Worm (Caenorhabditis elegans): Measurements from ENCODE around the gene cam-1.

Gene cam-1

ce11 chrII:9343955-9344354 lies 33.9 kb upstream of the cam-1 start:
- TF ChIP-seq tra-4 (tag; optimal IDR thresholded peaks at IDR 0.05) (no peak), ceh-36 (tag; optimal IDR thresholded peaks at IDR 0.05) (no peak), sea-1 (GFP tag; conservative IDR thresholded peaks at IDR 0.05) (no peak), hmg-4 (GFP tag; optimal IDR thresholded peaks at IDR 0.05) (no peak), hmbx-1 (tag; optimal IDR thresholded peaks at IDR 0.05) (no peak), tbx-11 (GFP tag; IDR thresholded peaks at IDR 0.05) (no peak), hnd-1 (tag; optimal IDR thresholded peaks at IDR 0.05) (no peak), tbx-37 (GFP tag; conservative IDR thresholded peaks at IDR 0.05) (no peak), B0310.2 (tag; optimal IDR thresholded peaks at IDR 0.05) (no peak), ceh-13 (GFP tag; optimal IDR thresholded peaks at IDR 0.05) (no peak), ets-7 (tag; optimal IDR thresholded peaks at IDR 0.05) (no peak), pes-1 (GFP tag; IDR thresholded peaks at IDR 0.05) (no peak), F13C5.2 (tag; optimal IDR thresholded peaks at IDR 0.05) (no peak), flt-1 (GFP tag; IDR thresholded peaks at IDR 0.05) (no peak), ama-1 (optimal IDR thresholded peaks at IDR 0.05) (no peak)

ce11 chrII:9338859-9339258 lies 28.8 kb upstream of the cam-1 start, which contains the start of gene ttll-12:
Gene ttll-12, plus strand, starts transcription at chrII:9338997.
- TF ChIP-seq scrt-1 (GFP tag; IDR thresholded peaks at IDR 0.05), result no peak
- no peak for TF ChIP-seq hmbx-1 (tag; optimal IDR thresholded peaks at IDR 0.05)
- TF ChIP-seq flt-1 (GFP tag; IDR thresholded peaks at IDR 0.05), result no peak
- TF ChIP-seq sea-1 (GFP tag; conservative IDR thresholded peaks at IDR 0.05), result no peak
- TF ChIP-seq tbx-37 (GFP tag; conservative IDR thresholded peaks at IDR 0.05), result no peak
- TF ChIP-seq aly-1 (tag; optimal IDR thresholded peaks at IDR 0.05), result no peak
- no peak for TF ChIP-seq ama-1 (optimal IDR thresholded peaks at IDR 0.05)
- TF ChIP-seq tbx-11 (GFP tag; IDR thresholded peaks at IDR 0.05), result no peak

ce11 chrII:9336651-9337050 lies 26.5 kb upstream of the cam-1 start:
- TF ChIP-seq F13C5.2 (tag; optimal IDR thresholded peaks at IDR 0.05), result no peak
- TF ChIP-seq pes-1 (GFP tag; IDR thresholded peaks at IDR 0.05), result no peak
- TF ChIP-seq tbx-11 (GFP tag; IDR thresholded peaks at IDR 0.05), result no peak
- no peak for TF ChIP-seq hnd-1 (tag; optimal IDR thresholded peaks at IDR 0.05)
- TF ChIP-seq ceh-13 (GFP tag; optimal IDR thresholded peaks at IDR 0.05), result no peak
- no peak for TF ChIP-seq flt-1 (GFP tag; IDR thresholded peaks at IDR 0.05)
- no peak for TF ChIP-seq ets-7 (tag; optimal IDR thresholded peaks at IDR 0.05)
- no peak for TF ChIP-seq scrt-1 (GFP tag; IDR thresholded peaks at IDR 0.05)
- no peak for TF ChIP-seq ama-1 (optimal IDR thresholded peaks at IDR 0.05)
- TF ChIP-seq tra-4 (tag; optimal IDR thresholded peaks at IDR 0.05), result no peak
- no peak for TF ChIP-seq hmbx-1 (tag; optimal IDR thresholded peaks at IDR 0.05)
- TF ChIP-seq aly-1 (tag; optimal IDR thresholded peaks at IDR 0.05), result no peak
- no peak for TF ChIP-seq B0310.2 (tag; optimal IDR thresholded peaks at IDR 0.05)
- no peak for TF ChIP-seq ceh-36 (tag; optimal IDR thresholded peaks at IDR 0.05)
- no peak for TF ChIP-seq hmg-4 (GFP tag; optimal IDR thresholded peaks at IDR 0.05)
- no peak for TF ChIP-seq sea-1 (GFP tag; conservative IDR thresholded peaks at IDR 0.05)
- TF ChIP-seq tbx-37 (GFP tag; conservative IDR thresholded peaks at IDR 0.05), result no peak

- TF ChIP-seq hmg-4 (GFP tag; optimal IDR thresholded peaks at IDR 0.05) (no peak), ceh-36 (tag; optimal IDR thresholded peaks at IDR 0.05) (no peak), hmbx-1 (tag; optimal IDR thresholded peaks at IDR 0.05) (no peak), sea-1 (GFP tag; conservative IDR thresholded peaks at IDR 0.05) (no peak), flt-1 (GFP tag; IDR thresholded peaks at IDR 0.05) (no peak), tbx-11 (GFP tag; IDR thresholded peaks at IDR 0.05) (no peak), tbx-37 (GFP tag; conservative IDR thresholded peaks at IDR 0.05) (no peak), ets-7 (tag; optimal IDR thresholded peaks at IDR 0.05) (no peak), pes-1 (GFP tag; IDR thresholded peaks at IDR 0.05) (no peak), tra-4 (tag; optimal IDR thresholded peaks at IDR 0.05) (no peak), ceh-13 (GFP tag; optimal IDR thresholded peaks at IDR 0.05) (no peak), scrt-1 (GFP tag; IDR thresholded peaks at IDR 0.05) (no peak), B0310.2 (tag; optimal IDR thresholded peaks at IDR 0.05) (no peak), aly-1 (tag; optimal IDR thresholded peaks at IDR 0.05) (no peak)
These were observed 23.6 kb upstream of the cam-1 start, which contains the start of gene scp-1 for ce11 chrII:9333714-9334113. Gene scp-1, plus strand, starts transcription at chrII:9334014.

- TF ChIP-seq tbx-11 (GFP tag; IDR thresholded peaks at IDR 0.05) (no peak), hnd-1 (tag; optimal IDR thresholded peaks at IDR 0.05) (no peak), B0310.2 (tag; optimal IDR thresholded peaks at IDR 0.05) (no peak), pes-1 (GFP tag; IDR thresholded peaks at IDR 0.05) (no peak), ceh-13 (GFP tag; optimal IDR thresholded peaks at IDR 0.05) (no peak), sea-1 (GFP tag; conservative IDR thresholded peaks at IDR 0.05) (no peak), tra-4 (tag; optimal IDR thresholded peaks at IDR 0.05) (no peak), F13C5.2 (tag; optimal IDR thresholded peaks at IDR 0.05) (no peak), flt-1 (GFP tag; IDR thresholded peaks at IDR 0.05) (no peak), ama-1 (optimal IDR thresholded peaks at IDR 0.05) (no peak), tbx-37 (GFP tag; conservative IDR thresholded peaks at IDR 0.05) (no peak), hmbx-1 (tag; optimal IDR thresholded peaks at IDR 0.05) (no peak)
These were observed 22.9 kb upstream of the cam-1 start for ce11 chrII:9333034-9333433.

ce11 chrII:9331343-9331742 lies 21.2 kb upstream of the cam-1 start, which contains the start of gene eif-3.F:
Gene eif-3.F, plus strand, starts transcription at chrII:9331643.
- TF ChIP-seq tbx-11 (GFP tag; IDR thresholded peaks at IDR 0.05) (no peak), sea-1 (GFP tag; conservative IDR thresholded peaks at IDR 0.05) (no peak), hnd-1 (tag; optimal IDR thresholded peaks at IDR 0.05) (no peak), ceh-36 (tag; optimal IDR thresholded peaks at IDR 0.05) (no peak), B0310.2 (tag; optimal IDR thresholded peaks at IDR 0.05) (no peak), scrt-1 (GFP tag; IDR thresholded peaks at IDR 0.05) (no peak), ets-7 (tag; optimal IDR thresholded peaks at IDR 0.05) (no peak), tbx-37 (GFP tag; conservative IDR thresholded peaks at IDR 0.05) (no peak), F13C5.2 (tag; optimal IDR thresholded peaks at IDR 0.05) (no peak), hmbx-1 (tag; optimal IDR thresholded peaks at IDR 0.05) (no peak), pes-1 (GFP tag; IDR thresholded peaks at IDR 0.05) (no peak), aly-1 (tag; optimal IDR thresholded peaks at IDR 0.05) (no peak), ama-1 (optimal IDR thresholded peaks at IDR 0.05) (no peak), tra-4 (tag; optimal IDR thresholded peaks at IDR 0.05) (no peak), ceh-13 (GFP tag; optimal IDR thresholded peaks at IDR 0.05) (no peak)

ce11 chrII:9329474-9329873 lies 19.4 kb upstream of the cam-1 start, which contains the start of gene wbp-2:
Gene wbp-2, plus strand, starts transcription at chrII:9329774.
- TF ChIP-seq flt-1 (GFP tag; IDR thresholded peaks at IDR 0.05), result no peak
- no peak for TF ChIP-seq hmbx-1 (tag; optimal IDR thresholded peaks at IDR 0.05)
- no peak for TF ChIP-seq sea-1 (GFP tag; conservative IDR thresholded peaks at IDR 0.05)
- no peak for TF ChIP-seq aly-1 (tag; optimal IDR thresholded peaks at IDR 0.05)
- TF ChIP-seq hmg-4 (GFP tag; optimal IDR thresholded peaks at IDR 0.05), result no peak
- no peak for TF ChIP-seq ceh-13 (GFP tag; optimal IDR thresholded peaks at IDR 0.05)
- TF ChIP-seq tbx-37 (GFP tag; conservative IDR thresholded peaks at IDR 0.05), result no peak
- TF ChIP-seq tra-4 (tag; optimal IDR thresholded peaks at IDR 0.05), result no peak
- no peak for TF ChIP-seq F13C5.2 (tag; optimal IDR thresholded peaks at IDR 0.05)
- TF ChIP-seq B0310.2 (tag; optimal IDR thresholded peaks at IDR 0.05), result no peak
- TF ChIP-seq ama-1 (optimal IDR thresholded peaks at IDR 0.05), result no peak
- TF ChIP-seq tbx-11 (GFP tag; IDR thresholded peaks at IDR 0.05), result no peak
- TF ChIP-seq ceh-36 (tag; optimal IDR thresholded peaks at IDR 0.05), result no peak
- no peak for TF ChIP-seq ets-7 (tag; optimal IDR thresholded peaks at IDR 0.05)
- TF ChIP-seq scrt-1 (GFP tag; IDR thresholded peaks at IDR 0.05), result no peak
- TF ChIP-seq hnd-1 (tag; optimal IDR thresholded peaks at IDR 0.05), result no peak
- TF ChIP-seq pes-1 (GFP tag; IDR thresholded peaks at IDR 0.05), result no peak

All from whole organism, early embryonic.